Fruit fly (Drosophila melanogaster) whole organism, embryonic: ENCODE results near the gene swa.
A peak's percentile ranks its signal among the peaks of the same experiment; 100 is the strongest.

Experiments used
- CG12236 ChIP-seq: fragments of 200-800 bp; sonication (Bioruptor generic); optimal IDR thresholded peaks from 2 replicates; lab custom pipeline; 2016; ENCODE audit warnings: missing biosample characterization, missing genetic modification characterization
- CG12744 ChIP-seq: fragments of 200-800 bp; sonication (Bioruptor generic); optimal IDR thresholded peaks from 2 replicates; lab custom pipeline; 2016; ENCODE audit warnings: missing biosample characterization, missing genetic modification characterization
- CG14050 ChIP-seq: fragments of 200-800 bp; sonication (Bioruptor generic); IDR thresholded peaks from 3 replicates; pipeline ENCODE4 v1.3.6; 2022; ENCODE audit warnings: missing biosample characterization, missing genetic modification characterization
- CG14441 ChIP-seq: fragments of 200-800 bp; sonication (Bioruptor generic); IDR thresholded peaks from 2 replicates; pipeline ENCODE4 v1.3.6; 2022; ENCODE audit warnings: missing biosample characterization, missing genetic modification characterization
- CG15696 ChIP-seq: fragments of 200-800 bp; sonication (Bioruptor generic); optimal IDR thresholded peaks from 2 replicates; lab custom pipeline; 2019; ENCODE audit warnings: missing biosample characterization, mild to moderate bottlenecking, missing genetic modification characterization, moderate library complexity
- CG1602 ChIP-seq: fragments of 200-800 bp; sonication (Bioruptor generic); optimal IDR thresholded peaks from 3 replicates; lab custom pipeline; 2016; ENCODE audit warnings: missing biosample characterization, missing genetic modification characterization
- CG16779 ChIP-seq: fragments of 200-800 bp; sonication (Bioruptor generic); IDR thresholded peaks from 2 replicates; pipeline ENCODE4 v1.3.6; 2022; ENCODE audit warnings: missing biosample characterization, missing genetic modification characterization
- CG16863 ChIP-seq: fragments of 200-800 bp; sonication (Bioruptor generic); optimal IDR thresholded peaks from 3 replicates; lab custom pipeline; 2016; ENCODE audit warnings: missing biosample characterization, missing genetic modification characterization
- CG17612 ChIP-seq: fragments of 200-800 bp; sonication (Bioruptor generic); IDR thresholded peaks from 2 replicates; pipeline ENCODE4 v1.3.6; 2022; ENCODE audit warnings: missing biosample characterization, missing genetic modification characterization
- CG17802 ChIP-seq: fragments of 200-800 bp; sonication (Bioruptor generic); optimal IDR thresholded peaks from 2 replicates; lab custom pipeline; 2018; ENCODE audit warnings: missing biosample characterization, mild to moderate bottlenecking, missing genetic modification characterization, moderate library complexity
- CG1792 ChIP-seq: fragments of 200-800 bp; sonication (Bioruptor generic); optimal IDR thresholded peaks from 2 replicates; lab custom pipeline; 2016; ENCODE audit warnings: missing biosample characterization, missing genetic modification characterization
- CG18476 ChIP-seq: fragments of 200-800 bp; sonication (Bioruptor generic); optimal IDR thresholded peaks from 2 replicates; lab custom pipeline; 2016; ENCODE audit warnings: missing biosample characterization, mild to moderate bottlenecking, missing genetic modification characterization
- CG18599 ChIP-seq: fragments of 200-800 bp; sonication (Bioruptor generic); optimal IDR thresholded peaks from 3 replicates; lab custom pipeline; 2017; ENCODE audit warnings: missing biosample characterization, missing genetic modification characterization, mild to moderate bottlenecking, moderate library complexity, missing genetic modification reagents
- CG30020 ChIP-seq: fragments of 200-800 bp; optimal IDR thresholded peaks from 2 replicates; lab custom pipeline; 2019; ENCODE audit warnings: missing biosample characterization, mild to moderate bottlenecking, missing genetic modification characterization, moderate library complexity
- CG3995 ChIP-seq: fragments of 200-800 bp; sonication (Bioruptor generic); optimal IDR thresholded peaks from 3 replicates; lab custom pipeline; 2016; ENCODE audit warnings: missing biosample characterization, missing genetic modification characterization
- CG4328 ChIP-seq: fragments of 200-800 bp; sonication (Bioruptor generic); optimal IDR thresholded peaks from 3 replicates; lab custom pipeline; 2017; ENCODE audit warnings: missing biosample characterization, missing genetic modification reagents, missing genetic modification characterization
- CG4360 ChIP-seq: fragments of 200-800 bp; sonication (Bioruptor generic); IDR thresholded peaks from 2 replicates; pipeline ENCODE4 v1.3.6; 2022; ENCODE audit warnings: missing biosample characterization, missing genetic modification characterization
- CG4404 ChIP-seq: fragments of 200-800 bp; sonication (Bioruptor generic); IDR thresholded peaks from 2 replicates; pipeline ENCODE4 v1.3.6; 2022; ENCODE audit warnings: missing biosample characterization, missing genetic modification characterization
- CG4854 ChIP-seq: fragments of 200-800 bp; sonication (Bioruptor generic); optimal IDR thresholded peaks from 2 replicates; lab custom pipeline; 2016; ENCODE audit warnings: missing biosample characterization, missing genetic modification characterization, inconsistent platforms
- CG6654 ChIP-seq: fragments of 200-800 bp; sonication (Bioruptor generic); optimal IDR thresholded peaks from 2 replicates; lab custom pipeline; 2017; ENCODE audit warnings: missing biosample characterization, mild to moderate bottlenecking, missing genetic modification characterization
- CG7928 ChIP-seq: fragments of 200-800 bp; sonication (Bioruptor generic); optimal IDR thresholded peaks from 2 replicates; lab custom pipeline; 2017; ENCODE audit warnings: missing biosample characterization, mild to moderate bottlenecking, missing genetic modification characterization
- CG8944 ChIP-seq: fragments of 200-800 bp; sonication (Bioruptor generic); optimal IDR thresholded peaks from 3 replicates; lab custom pipeline; 2016; ENCODE audit warnings: missing biosample characterization, missing genetic modification characterization
- CG9876 ChIP-seq: fragments of 200-800 bp; sonication (Bioruptor generic); optimal IDR thresholded peaks from 2 replicates; lab custom pipeline; 2016; ENCODE audit warnings: missing biosample characterization, missing genetic modification characterization
- CkIIα-i1 ChIP-seq: fragments of 200-800 bp; sonication (Bioruptor generic); IDR thresholded peaks from 2 replicates; pipeline ENCODE4 v1.3.6; 2022; ENCODE audit warnings: missing biosample characterization, missing genetic modification characterization
- D19A ChIP-seq: fragments of 200-800 bp; optimal IDR thresholded peaks from 3 replicates; lab custom pipeline; 2019; ENCODE audit warnings: missing biosample characterization, mild to moderate bottlenecking, missing genetic modification characterization, moderate library complexity
- E2f2 ChIP-seq: fragments of 200-800 bp; sonication (Bioruptor generic); IDR thresholded peaks from 2 replicates; pipeline ENCODE4 v1.3.6; 2022; ENCODE audit warnings: missing biosample characterization, missing genetic modification characterization
- Gsc ChIP-seq: fragments of 200-800 bp; sonication (Bioruptor generic); IDR thresholded peaks from 2 replicates; pipeline ENCODE4 v1.3.6; 2022; ENCODE audit warnings: missing biosample characterization, missing genetic modification characterization
- Hr39 ChIP-seq: fragments of >200 bp; optimal IDR thresholded peaks from 2 replicates; lab custom pipeline; 2017
- Meics ChIP-seq: fragments of 200-800 bp; sonication (Bioruptor generic); optimal IDR thresholded peaks from 2 replicates; lab custom pipeline; 2017; ENCODE audit warnings: missing biosample characterization, mild to moderate bottlenecking, missing genetic modification characterization
- Mes4 ChIP-seq: fragments of 200-800 bp; sonication (Bioruptor generic); optimal IDR thresholded peaks from 2 replicates; lab custom pipeline; 2016; ENCODE audit warnings: missing biosample characterization, missing genetic modification characterization
- NFAT ChIP-seq: fragments of 200-800 bp; sonication (Bioruptor generic); IDR thresholded peaks from 2 replicates; pipeline ENCODE4 v1.3.6; 2022; ENCODE audit warnings: missing biosample characterization, missing genetic modification characterization
- Nf-YB ChIP-seq: fragments of 200-800 bp; sonication (Bioruptor generic); optimal IDR thresholded peaks from 3 replicates; lab custom pipeline; 2019; ENCODE audit warnings: missing biosample characterization, mild to moderate bottlenecking, missing genetic modification characterization, moderate library complexity
- Spps ChIP-seq: fragments of 200-800 bp; sonication (Bioruptor generic); optimal IDR thresholded peaks from 2 replicates; lab custom pipeline; 2018; ENCODE audit warnings: missing biosample characterization, mild to moderate bottlenecking, missing genetic modification characterization
- Trl ChIP-seq, 3 experiments: fragments of >200 bp in 2 of 3; fragments of 200-800 bp in 1 of 3; sonication (Bioruptor generic) in 1 of 3; optimal IDR thresholded peaks; 2 replicates in 1 of 3; 3 replicates in 2 of 3; lab custom pipeline; 2016 to 2017; ENCODE audit warnings: missing biosample characterization in 1 of 3, missing genetic modification characterization in 1 of 3
- ab ChIP-seq: fragments of 200-800 bp; sonication (Bioruptor generic); optimal IDR thresholded peaks from 2 replicates; lab custom pipeline; 2016; ENCODE audit warnings: missing biosample characterization, missing genetic modification characterization
- ac ChIP-seq: fragments of 200-800 bp; sonication (Bioruptor generic); optimal IDR thresholded peaks from 3 replicates; lab custom pipeline; 2017; ENCODE audit warnings: missing biosample characterization, mild to moderate bottlenecking, missing genetic modification characterization
- amos ChIP-seq: fragments of 200-800 bp; sonication (Bioruptor generic); IDR thresholded peaks from 2 replicates; pipeline ENCODE4 v1.3.6; 2022; ENCODE audit warnings: missing biosample characterization, missing genetic modification characterization; ENCODE audit not compliant: partially characterized antibody
- btn ChIP-seq: fragments of 200-800 bp; sonication (Bioruptor generic); optimal IDR thresholded peaks from 2 replicates; lab custom pipeline; 2016; ENCODE audit warnings: missing biosample characterization, missing genetic modification characterization
- fru ChIP-seq: fragments of >200 bp; optimal IDR thresholded peaks from 2 replicates; lab custom pipeline; 2017
- gce ChIP-seq: fragments of 200-800 bp; sonication (Bioruptor generic); IDR thresholded peaks from 3 replicates; pipeline ENCODE4 v1.3.6; 2022; ENCODE audit warnings: missing biosample characterization, missing genetic modification characterization
- gfzf ChIP-seq: fragments of 200-800 bp; sonication (Bioruptor generic); optimal IDR thresholded peaks from 2 replicates; lab custom pipeline; 2016; ENCODE audit warnings: missing biosample characterization, mild to moderate bottlenecking, missing genetic modification characterization, moderate library complexity
- gro ChIP-seq: fragments of 200-800 bp; sonication (Bioruptor generic); optimal IDR thresholded peaks from 2 replicates; lab custom pipeline; 2016; ENCODE audit warnings: missing biosample characterization, missing genetic modification characterization
- hbn ChIP-seq: fragments of 200-800 bp; sonication (Bioruptor generic); IDR thresholded peaks from 2 replicates; pipeline ENCODE4 v1.3.6; 2022; ENCODE audit warnings: missing biosample characterization, missing genetic modification characterization; ENCODE audit not compliant: partially characterized antibody
- lab ChIP-seq: fragments of 200-800 bp; sonication (Bioruptor generic); optimal IDR thresholded peaks from 3 replicates; lab custom pipeline; 2017; ENCODE audit warnings: missing biosample characterization, missing genetic modification characterization, mild to moderate bottlenecking, moderate library complexity, missing genetic modification reagents
- lilli ChIP-seq: fragments of 200-800 bp; sonication (Bioruptor generic); optimal IDR thresholded peaks from 3 replicates; lab custom pipeline; 2016; ENCODE audit warnings: missing biosample characterization, missing genetic modification characterization
- mld ChIP-seq: fragments of 200-800 bp; sonication (Bioruptor generic); IDR thresholded peaks from 3 replicates; pipeline ENCODE4 v1.3.6; 2022; ENCODE audit warnings: missing biosample characterization, missing genetic modification characterization; ENCODE audit not compliant: partially characterized antibody
- pzg ChIP-seq: fragments of 200-800 bp; sonication (Bioruptor generic); optimal IDR thresholded peaks from 3 replicates; lab custom pipeline; 2018; ENCODE audit warnings: missing biosample characterization, mild to moderate bottlenecking, missing genetic modification characterization, moderate library complexity
- salm ChIP-seq: fragments of 200-800 bp; sonication (Bioruptor generic); optimal IDR thresholded peaks from 2 replicates; lab custom pipeline; 2018; ENCODE audit warnings: missing biosample characterization, mild to moderate bottlenecking, missing genetic modification characterization
- toy ChIP-seq: fragments of 200-800 bp; sonication (Bioruptor generic); IDR thresholded peaks from 2 replicates; pipeline ENCODE4 v1.3.6; 2022; ENCODE audit warnings: missing biosample characterization, missing genetic modification characterization
- zfh2 ChIP-seq: fragments of 200-800 bp; sonication (Bioruptor generic); optimal IDR thresholded peaks from 2 replicates; lab custom pipeline; 2016; ENCODE audit warnings: missing biosample characterization, missing genetic modification characterization

The swa gene

dm6 chrX:6338738-6339614 is 26.5 kb downstream of the swa start (continued):
- TF ChIP-seq Nf-YB (no peak), CG30020 (tag; lab: Kevin White, UChicago) (no peak), CG14050 (GFP tag; lab: Robert Waterston, UW) (no peak), CG7928 (GFP tag; lab: Kevin White, UChicago) (no peak), CG8944 (GFP tag; lab: Kevin White, UChicago) (peak; percentile 1), hbn (GFP tag; lab: Robert Waterston, UW) (no peak), amos (GFP tag; lab: Robert Waterston, UW) (no peak), CG17612 (GFP tag; lab: Robert Waterston, UW) (no peak), CG15696 (tag; lab: Kevin White, UChicago) (no peak), gce (GFP tag; lab: Robert Waterston, UW) (no peak), lab (GFP tag; lab: Kevin White, UChicago) (peak; percentile 37), gfzf (GFP tag; lab: Kevin White, UChicago) (no peak), btn (GFP tag; lab: Kevin White, UChicago) (no peak), gro (no peak), pzg (no peak), lilli (GFP tag; lab: Kevin White, UChicago) (peak; percentile 2), salm (tag; lab: Kevin White, UChicago) (no peak), Meics (peak; percentile 29), NFAT (0 out of 2 replicates have a peak, but pooled peaks have one; percentile 4), Trl (optimal IDR thresholded peaks at IDR 0.05; lab: Kevin White, UChicago) (peak; percentile 50 to 72), Trl (GFP tag; optimal IDR thresholded peaks at IDR 0.05; lab: Kevin White, UChicago) (no peak), mld (no peak), CG16863 (GFP tag; lab: Kevin White, UChicago) (no peak), ac (no peak), CG16779 (GFP tag; lab: Robert Waterston, UW) (no peak), CG3995 (GFP tag; lab: Kevin White, UChicago) (no peak), CG4404 (GFP tag; lab: Robert Waterston, UW) (no peak), CG18476 (GFP tag; lab: Kevin White, UChicago) (no peak), CG14441 (GFP tag; lab: Robert Waterston, UW) (no peak), CG4328 (GFP tag; lab: Kevin White, UChicago) (no peak), Spps (tag; lab: Kevin White, UChicago) (no peak), Hr39 (lab: Kevin White, UChicago) (no peak), CG12236 (GFP tag; lab: Kevin White, UChicago) (no peak), CG4854 (GFP tag; lab: Kevin White, UChicago) (no peak), Gsc (GFP tag; lab: Robert Waterston, UW) (no peak), CG17802 (tag; lab: Kevin White, UChicago) (no peak), CG12744 (GFP tag; lab: Kevin White, UChicago) (no peak), CkIIα-i1 (no peak), E2f2 (no peak), CG4360 (GFP tag; lab: Robert Waterston, UW) (no peak), CG18599 (GFP tag; lab: Kevin White, UChicago) (peak; percentile 10), CG9876 (GFP tag; lab: Kevin White, UChicago) (no peak), CG6654 (no peak), fru (lab: Kevin White, UChicago) (no peak), CG1792 (no peak), CG1602 (GFP tag; lab: Kevin White, UChicago) (no peak), zfh2 (GFP tag; lab: Kevin White, UChicago) (peak; percentile 13), toy (no peak), Mes4 (GFP tag; lab: Kevin White, UChicago) (no peak), ab (GFP tag; lab: Kevin White, UChicago) (no peak), D19A (no peak)
